Worm (Caenorhabditis elegans): ENCODE measurements around the gene F49C12.9.

Gene F49C12.9

DNA sequence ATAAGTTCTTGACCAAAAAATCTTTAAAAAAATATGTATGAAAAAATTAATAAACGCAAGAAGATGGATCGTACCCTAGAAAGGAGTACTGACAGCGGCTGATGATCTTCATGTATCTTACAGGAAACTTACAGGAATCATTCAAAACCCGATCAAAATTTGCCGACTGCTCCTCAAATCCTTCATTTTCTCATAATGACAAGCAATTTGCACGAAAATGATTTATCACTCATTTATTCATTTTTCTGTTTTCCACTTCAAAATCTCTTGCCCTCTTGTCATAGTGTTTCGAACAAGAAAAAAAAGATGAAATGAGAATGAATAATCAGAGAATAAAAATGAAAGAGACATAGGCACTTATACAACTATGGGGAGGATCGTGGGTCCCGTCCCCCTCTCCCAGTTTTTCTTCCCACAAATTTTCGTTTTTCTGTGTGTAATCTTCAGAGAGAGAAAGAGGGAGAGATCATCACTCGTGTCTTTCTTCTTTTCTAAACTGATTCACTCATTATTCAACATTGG, 41.9 kb downstream of the F49C12.9 start, which contains the start of gene nmy-3:
nmy-3 (plus strand) TSS at position 472 of the 522 bp plus-strand sequence.
- no peak for TF ChIP-seq lin-13 (GFP tag; optimal IDR thresholded peaks at IDR 0.05)
- no peak for TF ChIP-seq nhr-23 (tag; optimal IDR thresholded peaks at IDR 0.05)
- TF ChIP-seq nhr-12 (tag; optimal IDR thresholded peaks at IDR 0.05) = no peak
- TF ChIP-seq ceh-82 (tag; optimal IDR thresholded peaks at IDR 0.05) = no peak
- no peak for TF ChIP-seq mbf-1 (tag; optimal IDR thresholded peaks at IDR 0.05)

DNA sequence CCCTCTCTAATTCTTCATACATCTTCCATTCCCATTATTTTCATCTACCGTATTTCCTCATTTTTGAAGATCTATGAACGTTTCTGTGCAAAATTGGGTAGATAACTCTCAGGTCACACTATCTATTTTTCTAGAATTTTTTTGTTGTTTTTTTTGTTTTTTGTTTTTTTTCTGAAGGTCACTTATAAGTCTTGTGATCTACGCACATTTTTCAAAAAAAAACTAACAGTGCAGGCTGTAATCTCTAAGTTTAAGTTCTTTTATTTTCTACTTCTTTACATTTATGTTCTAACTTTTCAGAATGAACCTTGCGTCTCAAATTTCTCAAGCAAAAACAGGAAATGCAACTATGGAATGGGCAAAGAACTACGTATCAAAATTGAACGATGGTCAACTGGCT, 46.2 kb downstream of the F49C12.9 start, which contains the start of gene flh-3:
flh-3 (plus strand) TSS at position 301 of the 400 bp plus-strand sequence.
- no peak for TF ChIP-seq blmp-1 (tag; optimal IDR thresholded peaks at IDR 0.05; ENCODE audit: insufficient read depth)
- no peak for TF ChIP-seq mbf-1 (tag; optimal IDR thresholded peaks at IDR 0.05)
- TF ChIP-seq ZK546.5 (tag; optimal IDR thresholded peaks at IDR 0.05) = no peak
- TF ChIP-seq lin-39 (tag; optimal IDR thresholded peaks at IDR 0.05) = no peak
- TF ChIP-seq nhr-25 (tag; optimal IDR thresholded peaks at IDR 0.05) = no peak
- no peak for TF ChIP-seq mdl-1 (tag; optimal IDR thresholded peaks at IDR 0.05)
- TF ChIP-seq unc-39 (tag; optimal IDR thresholded peaks at IDR 0.05) = no peak
- TF ChIP-seq unc-55 (GFP tag; optimal IDR thresholded peaks at IDR 0.05) = no peak
- TF ChIP-seq ceh-16 (tag; optimal IDR thresholded peaks at IDR 0.05) = no peak
- TF ChIP-seq nhr-23 (tag; optimal IDR thresholded peaks at IDR 0.05) = no peak
- TF ChIP-seq aly-2 (tag; optimal IDR thresholded peaks at IDR 0.05) = no peak
- no peak for TF ChIP-seq ceh-82 (tag; optimal IDR thresholded peaks at IDR 0.05)
- no peak for TF ChIP-seq zag-1 (tag; optimal IDR thresholded peaks at IDR 0.05)

DNA sequence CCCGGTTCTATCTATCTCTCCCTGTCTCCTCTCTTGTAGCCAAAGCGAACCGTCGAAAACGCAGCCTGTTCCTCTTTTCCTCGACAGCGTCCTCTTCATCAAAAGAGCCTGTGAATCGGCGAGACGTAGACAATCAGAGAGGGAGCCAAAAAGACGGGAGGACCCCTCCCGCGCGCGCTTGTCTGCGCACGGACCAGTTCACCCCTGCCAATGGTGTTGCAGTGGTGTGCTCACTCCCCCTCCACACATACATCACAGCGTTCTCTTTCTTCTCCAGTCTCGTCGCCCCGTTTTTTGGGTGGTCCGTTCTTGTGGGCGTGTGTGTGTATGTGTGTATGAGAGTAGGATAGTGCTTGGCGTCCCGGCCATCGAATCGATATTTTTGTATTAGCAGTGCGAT, 47.1 kb downstream of the F49C12.9 start:
- no peak for TF ChIP-seq nhr-12 (tag; optimal IDR thresholded peaks at IDR 0.05)
- no peak for TF ChIP-seq ztf-1 (GFP tag; conservative IDR thresholded peaks at IDR 0.05)
- TF ChIP-seq peb-1 (tag; optimal IDR thresholded peaks at IDR 0.05) = no peak
- no peak for TF ChIP-seq nhr-25 (tag; optimal IDR thresholded peaks at IDR 0.05)
- TF ChIP-seq fos-1 (tag; optimal IDR thresholded peaks at IDR 0.05) = no peak
- no peak for TF ChIP-seq lin-11 (tag; optimal IDR thresholded peaks at IDR 0.05)
- no peak for TF ChIP-seq C34F6.9 (tag; optimal IDR thresholded peaks at IDR 0.05)
- TF ChIP-seq nhr-77 (tag; optimal IDR thresholded peaks at IDR 0.05) = no peak
- no peak for TF ChIP-seq nhr-11 (tag; optimal IDR thresholded peaks at IDR 0.05)
- TF ChIP-seq elt-3 (tag; optimal IDR thresholded peaks at IDR 0.05) = no peak
- no peak for TF ChIP-seq crh-2 (tag; optimal IDR thresholded peaks at IDR 0.05)
- no peak for TF ChIP-seq egl-27 (tag; optimal IDR thresholded peaks at IDR 0.05)

DNA sequence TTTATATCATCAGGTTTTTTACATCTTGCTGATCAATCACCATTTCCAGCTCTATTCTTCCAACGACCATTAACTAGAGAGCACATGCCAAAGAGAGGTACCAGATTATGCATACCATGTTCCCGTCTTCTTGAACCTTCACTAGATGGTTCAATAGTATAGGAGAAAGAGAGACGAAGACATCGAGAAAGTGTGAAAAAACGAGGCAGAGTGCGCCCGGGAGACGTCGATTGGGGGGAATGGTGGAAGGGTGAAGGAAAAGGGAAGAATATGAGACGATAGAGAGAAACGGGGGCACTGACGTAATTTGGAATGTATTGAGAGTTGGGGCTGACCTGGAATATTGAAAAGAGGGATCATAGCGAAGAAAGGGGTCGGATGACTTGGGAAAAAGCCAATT, 48.4 kb downstream of the F49C12.9 start:
- TF ChIP-seq fos-1 (tag; optimal IDR thresholded peaks at IDR 0.05) = no peak
- no peak for TF ChIP-seq R02D3.7 (tag; optimal IDR thresholded peaks at IDR 0.05)
- no peak for TF ChIP-seq ceh-16 (tag; optimal IDR thresholded peaks at IDR 0.05)

DNA sequence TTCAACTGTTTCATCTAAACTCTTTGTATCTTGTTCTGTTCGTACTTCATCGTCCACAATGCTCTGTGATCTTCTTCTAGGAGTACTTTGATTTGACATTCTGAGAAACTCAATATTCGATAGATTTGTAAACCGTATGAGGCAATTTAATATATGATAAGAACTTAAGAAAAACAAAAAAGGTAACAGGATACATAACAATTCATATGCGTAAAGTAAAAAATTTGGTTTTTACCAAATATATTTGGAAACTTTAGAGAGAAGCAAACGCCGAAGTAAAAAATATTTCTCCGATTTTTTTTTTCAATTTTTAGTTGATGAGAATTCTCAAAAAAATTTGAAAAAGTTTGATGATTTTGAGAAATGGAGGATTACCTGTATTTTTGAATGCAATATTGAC, 49.6 kb downstream of the F49C12.9 start, which contains the start of gene Y11D7A.19:
Y11D7A.19 (minus strand) TSS at position 101 of the 400 bp plus-strand sequence.
- TF ChIP-seq C34F6.9 (tag; optimal IDR thresholded peaks at IDR 0.05) = no peak
- TF ChIP-seq nhr-6 (tag; optimal IDR thresholded peaks at IDR 0.05) = no peak
- TF ChIP-seq mbf-1 (tag; optimal IDR thresholded peaks at IDR 0.05) = no peak
- TF ChIP-seq ztf-1 (GFP tag; conservative IDR thresholded peaks at IDR 0.05) = no peak
- no peak for TF ChIP-seq ama-1 (optimal IDR thresholded peaks at IDR 0.05)
- TF ChIP-seq lin-39 (tag; optimal IDR thresholded peaks at IDR 0.05) = no peak
- no peak for TF ChIP-seq lin-13 (GFP tag; optimal IDR thresholded peaks at IDR 0.05)
- no peak for TF ChIP-seq unc-39 (tag; optimal IDR thresholded peaks at IDR 0.05)
- no peak for TF ChIP-seq egl-27 (tag; optimal IDR thresholded peaks at IDR 0.05)
- TF ChIP-seq R02D3.7 (tag; optimal IDR thresholded peaks at IDR 0.05) = no peak
- no peak for TF ChIP-seq peb-1 (tag; optimal IDR thresholded peaks at IDR 0.05)
- no peak for TF ChIP-seq nhr-25 (tag; optimal IDR thresholded peaks at IDR 0.05)
- no peak for TF ChIP-seq nhr-11 (tag; optimal IDR thresholded peaks at IDR 0.05)
- no peak for TF ChIP-seq nhr-23 (tag; optimal IDR thresholded peaks at IDR 0.05)
- no peak for TF ChIP-seq blmp-1 (tag; optimal IDR thresholded peaks at IDR 0.05; ENCODE audit: insufficient read depth)
- TF ChIP-seq elt-3 (tag; optimal IDR thresholded peaks at IDR 0.05) = no peak
